Fruit fly (Drosophila melanogaster): Measurements from ENCODE around the gene CG15452.

CG15452 gene

DNA sequence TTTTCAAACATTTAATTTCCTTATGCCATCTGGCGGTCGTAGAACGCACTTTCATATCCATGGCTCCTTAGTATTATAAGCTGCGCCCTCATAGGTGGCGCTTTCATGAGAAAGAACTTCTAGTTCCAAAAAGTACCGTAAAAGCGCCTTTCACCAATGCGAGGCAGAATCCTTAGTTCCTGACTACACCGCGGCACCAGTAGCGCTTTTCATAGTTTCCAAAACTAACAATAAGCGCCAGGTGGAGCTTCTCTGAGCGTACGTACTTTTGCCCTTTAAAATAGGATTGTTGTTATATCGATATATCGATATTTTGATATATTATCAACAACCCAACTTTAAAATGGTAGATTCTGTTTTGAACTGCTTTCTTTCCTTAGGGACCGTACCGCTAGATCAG lies 14.7 kb upstream of the CG15452 start (continued):
- TF ChIP-seq wdn (GFP tag; IDR thresholded peaks at IDR 0.05), result peak; percentile 66
- TF ChIP-seq Dref (GFP tag; IDR thresholded peaks at IDR 0.05), result peak; percentile 68
- peak; percentile 71; the same call in 2 of the 3 replicates for TF ChIP-seq so (GFP tag; IDR thresholded peaks at IDR 0.05)
- TF ChIP-seq Optix (GFP tag; IDR thresholded peaks at IDR 0.05), result peak; percentile 77
- TF ChIP-seq Sox102F (GFP tag; optimal IDR thresholded peaks at IDR 0.05), result peak; percentile 82
- TF ChIP-seq Hr51 (GFP tag; optimal IDR thresholded peaks at IDR 0.05), result peak; percentile 64 to 75
- peak; percentile 83 for TF ChIP-seq unc-4 (GFP tag; IDR thresholded peaks at IDR 0.05; ENCODE audit: partially characterized antibody)
- TF ChIP-seq CG3065 (GFP tag; optimal IDR thresholded peaks at IDR 0.05), result peak; percentile 69
- TF ChIP-seq NC2α (GFP tag; optimal IDR thresholded peaks at IDR 0.05), result peak; percentile 55
- TF ChIP-seq ac (GFP tag; optimal IDR thresholded peaks at IDR 0.05), result peak; percentile 39
- TF ChIP-seq CG6175 (GFP tag; IDR thresholded peaks at IDR 0.05), result 0 out of 3 replicates have a peak, but pooled peaks have one; percentile 60
- TF ChIP-seq oc (tag; optimal IDR thresholded peaks at IDR 0.05), result no peak
- no peak for TF ChIP-seq Eip74EF (GFP tag; optimal IDR thresholded peaks at IDR 0.05)
- TF ChIP-seq CG8359 (GFP tag; optimal IDR thresholded peaks at IDR 0.05; ENCODE audit: borderline replicate concordance), result no peak
- TF ChIP-seq sens-2 (GFP tag; IDR thresholded peaks at IDR 0.05), result peak; percentile 67; the same call in 1 of the 2 replicates
- TF ChIP-seq tll (GFP tag; optimal IDR thresholded peaks at IDR 0.05), result no peak
- TF ChIP-seq bigmax (GFP tag; optimal IDR thresholded peaks at IDR 0.05), result peak; percentile 21
- peak; percentile 26 for TF ChIP-seq Nf-YB (GFP tag; optimal IDR thresholded peaks at IDR 0.05)
- TF ChIP-seq gt (GFP tag; IDR thresholded peaks at IDR 0.05), result no peak
- TF ChIP-seq gcm2 (GFP tag; optimal IDR thresholded peaks at IDR 0.05), result peak; percentile 55
- TF ChIP-seq fu2 (GFP tag; optimal IDR thresholded peaks at IDR 0.05), result peak; percentile 69
- TF ChIP-seq CG14667 (GFP tag; IDR thresholded peaks at IDR 0.05), result peak; percentile 77
- TF ChIP-seq CG31224 (GFP tag; IDR thresholded peaks at IDR 0.05), result no peak
- TF ChIP-seq Fer3 (tag; optimal IDR thresholded peaks at IDR 0.05), result peak; percentile 70
- peak; percentile 88 for TF ChIP-seq bab2 (GFP tag; optimal IDR thresholded peaks at IDR 0.05)
- peak; percentile 83 for TF ChIP-seq sob (GFP tag; IDR thresholded peaks at IDR 0.05)
- peak; percentile 50 for TF ChIP-seq disco-r (GFP tag; optimal IDR thresholded peaks at IDR 0.05)
- peak; percentile 37 for TF ChIP-seq Max (GFP tag; optimal IDR thresholded peaks at IDR 0.05)
- peak; percentile 34 for TF ChIP-seq vfl (GFP tag; optimal IDR thresholded peaks at IDR 0.05)
- TF ChIP-seq CG2202 (tag; optimal IDR thresholded peaks at IDR 0.05), result peak; percentile 55
- peak; percentile 85 for TF ChIP-seq dysf (GFP tag; IDR thresholded peaks at IDR 0.05)
- peak; percentile 46 for TF ChIP-seq CG11723 (GFP tag; optimal IDR thresholded peaks at IDR 0.05)
- peak; percentile 66; the same call in 1 of the 2 replicates for TF ChIP-seq CG14441 (GFP tag; IDR thresholded peaks at IDR 0.05)
- no peak for TF ChIP-seq corto (GFP tag; optimal IDR thresholded peaks at IDR 0.05)
- peak; percentile 86 for TF ChIP-seq shn (GFP tag; optimal IDR thresholded peaks at IDR 0.05)
- TF ChIP-seq chm (GFP tag; IDR thresholded peaks at IDR 0.05), result peak; percentile 80
- peak; percentile 73 for TF ChIP-seq ssp (GFP tag; IDR thresholded peaks at IDR 0.05)
- TF ChIP-seq NC2β (GFP tag; optimal IDR thresholded peaks at IDR 0.05), result peak; percentile 87
- TF ChIP-seq slp2 (GFP tag; optimal IDR thresholded peaks at IDR 0.05), result peak; percentile 74
- TF ChIP-seq PHDP (tag; optimal IDR thresholded peaks at IDR 0.05), result no peak
- TF ChIP-seq CG13424 (tag; optimal IDR thresholded peaks at IDR 0.05), result peak; percentile 76
- TF ChIP-seq Asciz (GFP tag; optimal IDR thresholded peaks at IDR 0.05), result peak; percentile 23
- TF ChIP-seq stwl (tag; optimal IDR thresholded peaks at IDR 0.05), result peak; percentile 98
- TF ChIP-seq CG6813 (GFP tag; optimal IDR thresholded peaks at IDR 0.05), result peak; percentile 78
- TF ChIP-seq yki (optimal IDR thresholded peaks at IDR 0.05), result no peak
- TF ChIP-seq CG17361 (GFP tag; IDR thresholded peaks at IDR 0.05), result peak; percentile 74; the same call in 2 of the 3 replicates
- TF ChIP-seq Abd-B (GFP tag; optimal IDR thresholded peaks at IDR 0.05), result peak; percentile 51
- TF ChIP-seq CG10654 (GFP tag; optimal IDR thresholded peaks at IDR 0.05), result peak; percentile 63
- TF ChIP-seq YL-1 (GFP tag; optimal IDR thresholded peaks at IDR 0.05), result peak; percentile 18
- peak; percentile 59 for TF ChIP-seq da (GFP tag; optimal IDR thresholded peaks at IDR 0.05)
